Fruit fly (Drosophila melanogaster): ENCODE results near the gene Nrg.

Gene Nrg

dm6 chrX:8591685-8592127 lies 74.5 kb downstream of the Nrg start, which contains the start of the genes CG12659 and Crag (continued):
- TF ChIP-seq HLH4C (GFP tag; IDR thresholded peaks at IDR 0.05; ENCODE audit: partially characterized antibody) = peak; percentile 84
- no peak for TF ChIP-seq slbo (GFP tag; IDR thresholded peaks at IDR 0.05)
- TF ChIP-seq mld (GFP tag; IDR thresholded peaks at IDR 0.05; ENCODE audit: partially characterized antibody) = 0 out of 3 replicates have a peak, but pooled peaks have one; percentile 10
- TF ChIP-seq CG2129 (GFP tag; IDR thresholded peaks at IDR 0.05; ENCODE audit: partially characterized antibody) = no peak
- TF ChIP-seq pfk (GFP tag; optimal IDR thresholded peaks at IDR 0.05) = peak; percentile 87
- peak; percentile 36 for TF ChIP-seq CoRest (tag; optimal IDR thresholded peaks at IDR 0.05)
- TF ChIP-seq stwl (tag; optimal IDR thresholded peaks at IDR 0.05) = peak; percentile 72
- no peak for TF ChIP-seq Awh (GFP tag; IDR thresholded peaks at IDR 0.05)
- no peak for TF ChIP-seq wor (GFP tag; IDR thresholded peaks at IDR 0.05)
- no peak for TF ChIP-seq CG13624 (GFP tag; optimal IDR thresholded peaks at IDR 0.05)
- peak; percentile 70 for TF ChIP-seq CG13287 (GFP tag; IDR thresholded peaks at IDR 0.05; ENCODE audit: partially characterized antibody)
- TF ChIP-seq onecut (GFP tag; IDR thresholded peaks at IDR 0.05) = no peak
- no peak for TF ChIP-seq CG16779 (GFP tag; IDR thresholded peaks at IDR 0.05)
- no peak for TF ChIP-seq Kr (GFP tag; optimal IDR thresholded peaks at IDR 0.05)
- TF ChIP-seq chn (GFP tag; optimal IDR thresholded peaks at IDR 0.05) = no peak
- no peak for TF ChIP-seq CrebB (tag; optimal IDR thresholded peaks at IDR 0.05)
- TF ChIP-seq Pdp1 (GFP tag; optimal IDR thresholded peaks at IDR 0.05) = peak in 1 of 2 experiments; percentile 21
- no peak for TF ChIP-seq mirr (GFP tag; optimal IDR thresholded peaks at IDR 0.05)
- no peak for TF ChIP-seq D19B (GFP tag; optimal IDR thresholded peaks at IDR 0.05)
- no peak for TF ChIP-seq org-1 (GFP tag; optimal IDR thresholded peaks at IDR 0.05)
- TF ChIP-seq CG6272 (GFP tag; IDR thresholded peaks at IDR 0.05) = no peak
- TF ChIP-seq Bgb (GFP tag; IDR thresholded peaks at IDR 0.05; ENCODE audit: partially characterized antibody) = peak; percentile 53; the same call in 1 of the 2 replicates
- TF ChIP-seq sens-2 (GFP tag; IDR thresholded peaks at IDR 0.05) = no peak
- peak; percentile 86 for TF ChIP-seq Sry-δ (GFP tag; optimal IDR thresholded peaks at IDR 0.05)
- TF ChIP-seq CG12391 (tag; optimal IDR thresholded peaks at IDR 0.05) = peak; percentile 26
- TF ChIP-seq CG4854 (GFP tag; optimal IDR thresholded peaks at IDR 0.05) = no peak
- TF ChIP-seq vnd (GFP tag; IDR thresholded peaks at IDR 0.05; ENCODE audit: partially characterized antibody) = peak; percentile 69
- peak; percentile 74 for TF ChIP-seq CG16813 (GFP tag; IDR thresholded peaks at IDR 0.05; ENCODE audit: partially characterized antibody)
- peak; percentile 47 for TF ChIP-seq CG9932 (GFP tag; IDR thresholded peaks at IDR 0.05)
- TF ChIP-seq fd102C (GFP tag; optimal IDR thresholded peaks at IDR 0.05) = no peak
- peak; percentile 21 for TF ChIP-seq CG10267 (tag; optimal IDR thresholded peaks at IDR 0.05)
- TF ChIP-seq sna (GFP tag; IDR thresholded peaks at IDR 0.05; ENCODE audit: partially characterized antibody) = peak; percentile 50
- no peak for TF ChIP-seq CG8944 (GFP tag; optimal IDR thresholded peaks at IDR 0.05)
- TF ChIP-seq CG1832 (GFP tag; optimal IDR thresholded peaks at IDR 0.05) = no peak
- no peak for TF ChIP-seq hth (optimal IDR thresholded peaks at IDR 0.05)
- TF ChIP-seq Dref (GFP tag; IDR thresholded peaks at IDR 0.05) = peak; percentile 63
- TF ChIP-seq HHEX (GFP tag; optimal IDR thresholded peaks at IDR 0.05) = no peak
- TF ChIP-seq sd (tag; optimal IDR thresholded peaks at IDR 0.05) = no peak
- TF ChIP-seq CG14860 (GFP tag; IDR thresholded peaks at IDR 0.05; ENCODE audit: partially characterized antibody) = peak; percentile 71
- TF ChIP-seq CG8924 (tag; optimal IDR thresholded peaks at IDR 0.05) = peak; percentile 40
- no peak for TF ChIP-seq CG10462 (GFP tag; optimal IDR thresholded peaks at IDR 0.05)
- TF ChIP-seq CG8290 (GFP tag; optimal IDR thresholded peaks at IDR 0.05) = peak; percentile 67
- peak in 1 of 2 experiments; percentile 47 for TF ChIP-seq CG8290 (tag; optimal IDR thresholded peaks at IDR 0.05)
- TF ChIP-seq CG1647 (GFP tag; optimal IDR thresholded peaks at IDR 0.05) = no peak
- no peak for TF ChIP-seq CHES-1-like (GFP tag; optimal IDR thresholded peaks at IDR 0.05)
- no peak for TF ChIP-seq rib (GFP tag; IDR thresholded peaks at IDR 0.05)
- TF ChIP-seq CG34224 (GFP tag; IDR thresholded peaks at IDR 0.05; ENCODE audit: partially characterized antibody) = peak; percentile 66; the same call in 2 of the 3 replicates
- TF ChIP-seq HmgZ (tag; optimal IDR thresholded peaks at IDR 0.05) = no peak
- TF ChIP-seq CG8281 (tag; optimal IDR thresholded peaks at IDR 0.05) = no peak
- TF ChIP-seq Nf-YA (GFP tag; IDR thresholded peaks at IDR 0.05) = no peak
